Fruit fly (Drosophila melanogaster) whole organism, embryonic: Measurements from ENCODE around the gene CG33631.

Source experiments
- Aef1 ChIP-seq: fragments of 200-800 bp; sonication (Bioruptor generic); IDR thresholded peaks from 3 replicates; pipeline ENCODE4 v1.3.6; 2022; ENCODE audit warnings: missing biosample characterization, missing genetic modification characterization
- Atf3 ChIP-seq: fragments of 200-800 bp; sonication (Bioruptor generic); optimal IDR thresholded peaks from 3 replicates; lab custom pipeline; 2016; ENCODE audit warnings: missing biosample characterization, missing genetic modification characterization
- C15 ChIP-seq: fragments of 200-800 bp; sonication (Bioruptor generic); IDR thresholded peaks from 3 replicates; pipeline ENCODE4 v1.3.6; 2022; ENCODE audit warnings: missing biosample characterization, missing genetic modification characterization
- CG10366 ChIP-seq: fragments of 200-800 bp; sonication (Bioruptor generic); IDR thresholded peaks from 2 replicates; pipeline ENCODE4 v1.3.6; 2022; ENCODE audit warnings: missing biosample characterization, missing genetic modification characterization
- CG11247 ChIP-seq: fragments of 200-800 bp; sonication (Bioruptor generic); IDR thresholded peaks from 2 replicates; pipeline ENCODE4 v1.3.6; 2022; ENCODE audit warnings: missing biosample characterization, missing genetic modification characterization
- CG11456 ChIP-seq: fragments of 200-800 bp; sonication (Bioruptor generic); IDR thresholded peaks from 3 replicates; pipeline ENCODE4 v1.3.6; 2022; ENCODE audit warnings: missing biosample characterization, missing genetic modification characterization
- CG11560 ChIP-seq: fragments of 200-800 bp; sonication (Bioruptor generic); IDR thresholded peaks from 3 replicates; pipeline ENCODE4 v1.3.6; 2022; ENCODE audit warnings: missing biosample characterization, missing genetic modification characterization
- CG13775 ChIP-seq: fragments of 200-800 bp; sonication (Bioruptor generic); optimal IDR thresholded peaks from 3 replicates; lab custom pipeline; 2017; ENCODE audit warnings: missing biosample characterization, mild to moderate bottlenecking, missing genetic modification characterization
- CG16813 ChIP-seq: fragments of 200-800 bp; sonication (Bioruptor generic); IDR thresholded peaks from 3 replicates; pipeline ENCODE4 v1.3.6; 2022; ENCODE audit warnings: missing biosample characterization, missing genetic modification characterization; ENCODE audit not compliant: partially characterized antibody
- CG17829 ChIP-seq: fragments of 200-800 bp; optimal IDR thresholded peaks from 2 replicates; lab custom pipeline; 2019; ENCODE audit warnings: missing biosample characterization, mild to moderate bottlenecking, missing genetic modification characterization, moderate library complexity
- CG18262 ChIP-seq: fragments of 200-800 bp; optimal IDR thresholded peaks from 3 replicates; lab custom pipeline; 2019; ENCODE audit warnings: missing biosample characterization, mild to moderate bottlenecking, missing genetic modification characterization, moderate library complexity
- CG18619 ChIP-seq: fragments of 200-800 bp; sonication (Bioruptor generic); optimal IDR thresholded peaks from 3 replicates; lab custom pipeline; 2017; ENCODE audit warnings: missing biosample characterization, mild to moderate bottlenecking, missing genetic modification characterization
- CG30020 ChIP-seq: fragments of 200-800 bp; optimal IDR thresholded peaks from 2 replicates; lab custom pipeline; 2019; ENCODE audit warnings: missing biosample characterization, mild to moderate bottlenecking, missing genetic modification characterization, moderate library complexity
- CG3065 ChIP-seq: fragments of 200-800 bp; sonication (Bioruptor generic); optimal IDR thresholded peaks from 2 replicates; lab custom pipeline; 2016; ENCODE audit warnings: missing biosample characterization, missing genetic modification characterization
- CG31441 ChIP-seq: fragments of 200-800 bp; sonication (Bioruptor generic); IDR thresholded peaks from 2 replicates; pipeline ENCODE4 v1.3.6; 2022; ENCODE audit warnings: missing biosample characterization, missing genetic modification characterization
- CG7786 ChIP-seq: fragments of 200-800 bp; sonication (Bioruptor generic); optimal IDR thresholded peaks from 2 replicates; lab custom pipeline; 2016; ENCODE audit warnings: missing biosample characterization, missing genetic modification characterization
- CG7987 ChIP-seq: fragments of 200-800 bp; sonication (Bioruptor generic); optimal IDR thresholded peaks from 2 replicates; lab custom pipeline; 2018; ENCODE audit warnings: missing biosample characterization, mild to moderate bottlenecking, missing genetic modification characterization, moderate library complexity
- CkIIα-i1 ChIP-seq: fragments of 200-800 bp; sonication (Bioruptor generic); IDR thresholded peaks from 2 replicates; pipeline ENCODE4 v1.3.6; 2022; ENCODE audit warnings: missing biosample characterization, missing genetic modification characterization
- Dll ChIP-seq: fragments of 200-800 bp; sonication (Bioruptor generic); IDR thresholded peaks from 4 replicates; pipeline ENCODE4 v1.3.6; 2022; ENCODE audit warnings: missing biosample characterization, missing genetic modification characterization; ENCODE audit not compliant: partially characterized antibody
- Gug ChIP-seq: fragments of 200-800 bp; sonication (Bioruptor generic); IDR thresholded peaks from 4 replicates; pipeline ENCODE4 v1.3.6; 2022; ENCODE audit warnings: missing biosample characterization, missing genetic modification characterization
- H15 ChIP-seq: fragments of 200-800 bp; sonication (Bioruptor generic); IDR thresholded peaks from 3 replicates; pipeline ENCODE4 v1.3.6; 2022; ENCODE audit warnings: missing biosample characterization, missing genetic modification characterization
- Hr3 ChIP-seq: fragments of 200-800 bp; sonication (Bioruptor generic); optimal IDR thresholded peaks from 3 replicates; lab custom pipeline; 2016; ENCODE audit warnings: missing biosample characterization, missing genetic modification characterization
- Hr51 ChIP-seq, 2 experiments: fragments of 200-800 bp; sonication (Bioruptor generic); optimal IDR thresholded peaks; 2 replicates in 1 of 2; 3 replicates in 1 of 2; lab custom pipeline; 2016 to 2018; ENCODE audit warnings: missing biosample characterization in 2 of 2, missing genetic modification characterization in 2 of 2, mild to moderate bottlenecking in 1 of 2, moderate library complexity in 1 of 2
- Kr ChIP-seq: fragments of 200-800 bp; sonication (Bioruptor generic); optimal IDR thresholded peaks from 2 replicates; lab custom pipeline; 2017; ENCODE audit warnings: missing biosample characterization, mild to moderate bottlenecking, missing genetic modification characterization
- Mrtf ChIP-seq: fragments of 200-800 bp; sonication (Bioruptor generic); IDR thresholded peaks from 3 replicates; pipeline ENCODE4 v1.3.6; 2022; ENCODE audit warnings: missing biosample characterization, missing genetic modification characterization
- NK7.1 ChIP-seq: fragments of 200-800 bp; sonication (Bioruptor generic); optimal IDR thresholded peaks from 3 replicates; lab custom pipeline; 2016; ENCODE audit warnings: missing biosample characterization, missing genetic modification characterization
- NfI ChIP-seq: fragments of 200-800 bp; sonication (Bioruptor generic); optimal IDR thresholded peaks from 3 replicates; lab custom pipeline; 2018; ENCODE audit warnings: missing biosample characterization, mild to moderate bottlenecking, missing genetic modification characterization, moderate library complexity
- Oaz ChIP-seq: fragments of 200-800 bp; sonication (Bioruptor generic); IDR thresholded peaks from 2 replicates; pipeline ENCODE4 v1.3.6; 2022; ENCODE audit warnings: missing biosample characterization, missing genetic modification characterization
- Optix ChIP-seq: fragments of 200-800 bp; sonication (Bioruptor generic); IDR thresholded peaks from 3 replicates; pipeline ENCODE4 v1.3.6; 2022; ENCODE audit warnings: missing biosample characterization, missing genetic modification characterization
- Six4 ChIP-seq: fragments of 200-800 bp; sonication (Bioruptor generic); optimal IDR thresholded peaks from 2 replicates; lab custom pipeline; 2016; ENCODE audit warnings: missing biosample characterization, missing genetic modification characterization
- Sox100B ChIP-seq: fragments of 200-800 bp; sonication (Bioruptor generic); optimal IDR thresholded peaks from 3 replicates; lab custom pipeline; 2018; ENCODE audit warnings: missing biosample characterization, mild to moderate bottlenecking, missing genetic modification characterization
- ato ChIP-seq: fragments of 200-800 bp; sonication (Bioruptor generic); IDR thresholded peaks from 2 replicates; pipeline ENCODE4 v1.3.6; 2022; ENCODE audit warnings: missing biosample characterization, missing genetic modification characterization; ENCODE audit not compliant: partially characterized antibody
- cg ChIP-seq: fragments of 200-800 bp; sonication (Bioruptor generic); optimal IDR thresholded peaks from 3 replicates; lab custom pipeline; 2019; ENCODE audit warnings: missing biosample characterization, mild to moderate bottlenecking, missing genetic modification characterization, moderate library complexity
- croc ChIP-seq: fragments of 200-800 bp; sonication (Bioruptor generic); conservative IDR thresholded peaks from 3 replicates; pipeline ENCODE4 v1.3.6; 2022; ENCODE audit warnings: missing biosample characterization, missing genetic modification characterization
- ems ChIP-seq: fragments of 200-800 bp; sonication (Bioruptor generic); optimal IDR thresholded peaks from 3 replicates; lab custom pipeline; 2016; ENCODE audit warnings: missing biosample characterization, missing genetic modification characterization
- fd102C ChIP-seq: fragments of 200-800 bp; sonication (Bioruptor generic); optimal IDR thresholded peaks from 2 replicates; lab custom pipeline; 2018; ENCODE audit warnings: missing biosample characterization, mild to moderate bottlenecking, missing genetic modification characterization, moderate library complexity
- h ChIP-seq: fragments of >200 bp; optimal IDR thresholded peaks from 2 replicates; lab custom pipeline; 2017
- ham ChIP-seq: fragments of 200-800 bp; sonication (Bioruptor generic); IDR thresholded peaks from 2 replicates; pipeline ENCODE4 v1.3.6; 2022; ENCODE audit warnings: missing biosample characterization, missing genetic modification characterization
- lab ChIP-seq: fragments of 200-800 bp; sonication (Bioruptor generic); optimal IDR thresholded peaks from 3 replicates; lab custom pipeline; 2017; ENCODE audit warnings: missing biosample characterization, missing genetic modification characterization, mild to moderate bottlenecking, moderate library complexity, missing genetic modification reagents
- nerfin-2 ChIP-seq: fragments of 200-800 bp; sonication (Bioruptor generic); IDR thresholded peaks from 2 replicates; pipeline ENCODE4 v1.3.6; 2022; ENCODE audit warnings: missing biosample characterization, missing genetic modification characterization; ENCODE audit not compliant: partially characterized antibody
- otp ChIP-seq: fragments of 200-800 bp; sonication (Bioruptor generic); IDR thresholded peaks from 3 replicates; pipeline ENCODE4, ENCODE4 v1.3.6; 2022; ENCODE audit warnings: missing biosample characterization, missing genetic modification characterization
- pnt ChIP-seq: fragments of 200-800 bp; sonication (Bioruptor generic); optimal IDR thresholded peaks from 3 replicates; lab custom pipeline; 2016; ENCODE audit warnings: missing biosample characterization, missing genetic modification characterization
- repo ChIP-seq: fragments of 200-800 bp; sonication (Bioruptor generic); optimal IDR thresholded peaks from 2 replicates; lab custom pipeline; 2016; ENCODE audit warnings: missing biosample characterization, missing genetic modification characterization
- sd ChIP-seq: fragments of 200-800 bp; sonication (Bioruptor generic); optimal IDR thresholded peaks from 3 replicates; lab custom pipeline; 2018; ENCODE audit warnings: missing biosample characterization, mild to moderate bottlenecking, missing genetic modification characterization, moderate library complexity
- shn ChIP-seq: fragments of 200-800 bp; sonication (Bioruptor generic); optimal IDR thresholded peaks from 3 replicates; lab custom pipeline; 2016; ENCODE audit warnings: missing biosample characterization, missing genetic modification characterization
- so ChIP-seq: fragments of 200-800 bp; sonication (Bioruptor generic); IDR thresholded peaks from 3 replicates; pipeline ENCODE4 v1.3.6; 2022; ENCODE audit warnings: missing biosample characterization, missing genetic modification characterization
- twi ChIP-seq: fragments of 200-800 bp; optimal IDR thresholded peaks from 2 replicates; lab custom pipeline; 2019; ENCODE audit warnings: missing biosample characterization, mild to moderate bottlenecking, missing genetic modification characterization, moderate library complexity
- vnd ChIP-seq: fragments of 200-800 bp; sonication (Bioruptor generic); IDR thresholded peaks from 3 replicates; pipeline ENCODE4 v1.3.6; 2022; ENCODE audit warnings: missing biosample characterization, missing genetic modification characterization; ENCODE audit not compliant: partially characterized antibody
- wor ChIP-seq: fragments of 200-800 bp; sonication (Bioruptor generic); IDR thresholded peaks from 2 replicates; pipeline ENCODE4 v1.3.6; 2022; ENCODE audit warnings: missing biosample characterization, missing genetic modification characterization

Gene CG33631

DNA sequence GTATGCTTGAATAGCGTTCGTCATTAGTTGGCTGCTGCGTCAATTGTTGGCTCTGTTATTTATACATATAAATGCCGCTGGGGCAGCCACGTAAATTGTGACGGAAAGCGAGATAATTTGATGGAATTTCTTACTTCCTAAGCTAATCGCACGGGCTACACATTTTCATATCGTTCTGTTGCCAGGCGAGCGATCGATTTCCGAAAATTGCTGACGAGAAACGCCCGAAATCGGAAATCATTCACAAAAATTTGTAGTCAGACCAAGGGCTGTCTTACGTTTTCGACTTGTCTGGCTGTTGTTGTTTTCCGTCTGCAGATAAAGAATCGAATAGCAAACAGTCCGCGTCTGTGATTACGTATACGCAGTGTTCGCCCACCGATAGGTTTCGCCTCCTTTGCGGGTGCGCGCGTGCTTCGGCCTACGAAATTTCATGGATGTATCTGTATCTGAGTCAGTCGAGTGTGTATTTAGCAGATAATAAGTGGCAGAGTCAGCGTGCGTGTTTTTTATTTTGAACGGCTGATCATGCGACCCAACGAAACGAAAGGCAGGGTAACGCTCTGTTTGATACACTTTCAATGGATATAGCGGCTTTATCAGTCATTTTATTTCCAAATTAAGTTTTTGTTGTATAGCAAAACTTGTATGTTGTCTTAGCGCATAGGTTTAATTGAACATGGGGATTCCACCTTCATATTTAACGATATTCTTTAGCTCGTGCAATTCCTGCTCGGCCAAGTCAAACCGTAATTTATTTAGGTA, 33.9 kb downstream of the CG33631 start (continued):
- TF ChIP-seq lab (peak; percentile 86), ato (GFP tag; lab: Robert Waterston, UW) (no peak), repo (GFP tag; lab: Kevin White, UChicago) (peak; percentile 45), CG18262 (tag; lab: Kevin White, UChicago) (peak; percentile 59), pnt (GFP tag; lab: Kevin White, UChicago) (peak; percentile 62), fd102C (GFP tag; lab: Kevin White, UChicago) (no peak), Hr51 (GFP tag; optimal IDR thresholded peaks at IDR 0.05; lab: Kevin White, UChicago) (peak; percentile 66 to 76), vnd (GFP tag; lab: Robert Waterston, UW) (no peak; the same call in 2 of the 3 replicates), ham (GFP tag; lab: Robert Waterston, UW) (no peak), CG11456 (GFP tag; lab: Robert Waterston, UW) (peak; percentile 69; the same call in 1 of the 3 replicates), CG13775 (GFP tag; lab: Kevin White, UChicago) (peak; percentile 45), twi (no peak), CG31441 (peak; percentile 68), CG7987 (GFP tag; lab: Kevin White, UChicago) (peak; percentile 81), CG18619 (GFP tag; lab: Kevin White, UChicago) (peak; percentile 62), CG10366 (GFP tag; lab: Robert Waterston, UW) (peak; percentile 42; the same call in 1 of the 2 replicates), otp (GFP tag; lab: Robert Waterston, UW) (no peak), Oaz (GFP tag; lab: Robert Waterston, UW) (no peak; the same call in 1 of the 2 replicates), NfI (peak; percentile 76), nerfin-2 (GFP tag; lab: Robert Waterston, UW) (no peak), CG16813 (GFP tag; lab: Robert Waterston, UW) (no peak), Sox100B (GFP tag; lab: Kevin White, UChicago) (peak; percentile 70), sd (tag; lab: Kevin White, UChicago) (peak; percentile 96), Hr3 (peak; percentile 52), cg (GFP tag; lab: Kevin White, UChicago) (peak; percentile 39), C15 (GFP tag; lab: Robert Waterston, UW) (no peak), Aef1 (GFP tag; lab: Robert Waterston, UW) (peak; percentile 60), CG7786 (GFP tag; lab: Kevin White, UChicago) (peak; percentile 49), h (lab: Kevin White, UChicago) (no peak), H15 (GFP tag; lab: Robert Waterston, UW) (0 out of 3 replicates have a peak, but pooled peaks have one; percentile 40), CG3065 (GFP tag; lab: Kevin White, UChicago) (no peak), shn (GFP tag; lab: Kevin White, UChicago) (peak; percentile 57), Gug (peak; percentile 58; the same call in 2 of the 4 replicates), CG11560 (0 out of 3 replicates have a peak, but pooled peaks have one; percentile 22), ems (GFP tag; lab: Kevin White, UChicago) (peak; percentile 42), Dll (0 out of 4 replicates have a peak, but pooled peaks have one; percentile 37), CG30020 (no peak), CkIIα-i1 (0 out of 2 replicates have a peak, but pooled peaks have one; percentile 37), so (peak; percentile 62; the same call in 1 of the 3 replicates), Mrtf (GFP tag; lab: Robert Waterston, UW) (no peak), NK7.1 (GFP tag; lab: Kevin White, UChicago) (no peak), wor (GFP tag; lab: Robert Waterston, UW) (no peak), CG11247 (0 out of 2 replicates have a peak, but pooled peaks have one; percentile 45), Atf3 (peak; percentile 27), Optix (GFP tag; lab: Robert Waterston, UW) (no peak; the same call in 2 of the 3 replicates), croc (GFP tag; lab: Robert Waterston, UW) (no peak), Kr (no peak), CG17829 (tag; lab: Kevin White, UChicago) (peak; percentile 45), Six4 (GFP tag; lab: Kevin White, UChicago) (no peak)
